Worm (Caenorhabditis elegans) whole organism, young adult: ENCODE results near the gene ver-1.

Experiments
- B0035.1 ChIP-seq: sonication (generic microtip); optimal IDR thresholded peaks from 2 replicates; lab custom pipeline; 2016; ENCODE audit warnings: missing genetic modification characterization, mild to moderate bottlenecking, missing compliant biosample characterization, missing genotype, missing genetic modification reagents
- B0261.1 ChIP-seq: sonication (generic microtip); optimal IDR thresholded peaks from 2 replicates; lab custom pipeline; 2016; ENCODE audit warnings: mild to moderate bottlenecking, missing genetic modification characterization, moderate library complexity, missing compliant biosample characterization
- F23B12.7 ChIP-seq: sonication (generic microtip); optimal IDR thresholded peaks from 2 replicates; lab custom pipeline; 2017; ENCODE audit warnings: missing genetic modification characterization, mild to moderate bottlenecking, missing compliant biosample characterization, antibody characterized with exemption, moderate library complexity; ENCODE audit not compliant: insufficient read depth
- F33H1.4 ChIP-seq: fragments of 200-800 bp; sonication (Bioruptor generic); IDR thresholded peaks from 2 replicates; pipeline ENCODE4 v1.3.6; 2022; ENCODE audit warnings: missing genetic modification reagents, missing genetic modification characterization, missing compliant biosample characterization
- F39B2.1 ChIP-seq: fragments of 200-800 bp; sonication (Bioruptor generic); IDR thresholded peaks from 2 replicates; pipeline ENCODE4 v1.3.6; 2022; ENCODE audit warnings: missing genetic modification reagents, missing genetic modification characterization, missing compliant biosample characterization
- F57A8.1 ChIP-seq: fragments of 200-800 bp; sonication (Bioruptor generic); optimal IDR thresholded peaks from 2 replicates; lab custom pipeline; 2018; ENCODE audit warnings: mild to moderate bottlenecking, missing genetic modification characterization, moderate library complexity, missing compliant biosample characterization
- T07F8.4 ChIP-seq: sonication (generic microtip); optimal IDR thresholded peaks from 2 replicates; lab custom pipeline; 2016; ENCODE audit warnings: mild to moderate bottlenecking, missing genetic modification characterization, moderate library complexity, missing compliant biosample characterization
- T26A5.8 ChIP-seq: sonication (generic microtip); optimal IDR thresholded peaks from 2 replicates; lab custom pipeline; 2016; ENCODE audit warnings: missing genetic modification characterization, missing compliant biosample characterization
- ZK185.1 ChIP-seq: sonication (generic microtip); optimal IDR thresholded peaks from 2 replicates; lab custom pipeline; 2016; ENCODE audit warnings: mild to moderate bottlenecking, missing genetic modification characterization, missing compliant biosample characterization; ENCODE audit not compliant: poor library complexity, severe bottlenecking
- athp-1 ChIP-seq: sonication (generic microtip); optimal IDR thresholded peaks from 2 replicates; lab custom pipeline; 2017; ENCODE audit warnings: mild to moderate bottlenecking, missing genetic modification characterization, missing compliant biosample characterization
- attf-3 ChIP-seq: fragments of 200-800 bp; sonication (Bioruptor generic); conservative IDR thresholded peaks from 2 replicates; pipeline ENCODE4 v1.3.6; 2022; ENCODE audit warnings: missing genetic modification reagents, missing genetic modification characterization, missing compliant biosample characterization
- attf-5 ChIP-seq: fragments of 200-800 bp; sonication (Bioruptor generic); optimal IDR thresholded peaks from 2 replicates; lab custom pipeline; 2018; ENCODE audit warnings: mild to moderate bottlenecking, missing genetic modification characterization, missing compliant biosample characterization
- cebp-1 ChIP-seq, 2 experiments: fragments of 200-800 bp in 1 of 2; sonication (Bioruptor generic) in 1 of 2; sonication (generic microtip) in 1 of 2; IDR thresholded peaks in 1 of 2; optimal IDR thresholded peaks in 1 of 2; 2 replicates each; pipeline versions ENCODE4 v1.3.6 to Lab custom; 2017 to 2022; ENCODE audit warnings: missing compliant biosample characterization in 2 of 2, missing genetic modification characterization in 2 of 2, mild to moderate bottlenecking in 1 of 2, missing genetic modification reagents in 1 of 2, moderate library complexity in 1 of 2
- ceh-100 ChIP-seq: fragments of 200-800 bp; sonication (Bioruptor generic); IDR thresholded peaks from 2 replicates; pipeline ENCODE4 v1.3.6; 2022; ENCODE audit warnings: missing genetic modification reagents, missing genetic modification characterization, missing compliant biosample characterization
- ceh-27 ChIP-seq: fragments of 200-800 bp; sonication (Bioruptor generic); optimal IDR thresholded peaks from 2 replicates; lab custom pipeline; 2018; ENCODE audit warnings: mild to moderate bottlenecking, missing genetic modification characterization, moderate library complexity, missing compliant biosample characterization
- dox-1 ChIP-seq: fragments of 200-800 bp; sonication (Bioruptor generic); IDR thresholded peaks from 2 replicates; pipeline ENCODE4 v1.3.6; 2022; ENCODE audit warnings: missing genetic modification reagents, missing genetic modification characterization, missing compliant biosample characterization
- egrh-3 ChIP-seq: fragments of 200-800 bp; sonication (Bioruptor generic); IDR thresholded peaks from 2 replicates; pipeline ENCODE4 v1.3.6; 2022; ENCODE audit warnings: missing genetic modification reagents, missing genetic modification characterization, missing compliant biosample characterization
- ekl-4 ChIP-seq: fragments of 200-800 bp; sonication (Bioruptor generic); IDR thresholded peaks from 2 replicates; pipeline ENCODE4 v1.3.6; 2022; ENCODE audit warnings: missing genetic modification reagents, missing genetic modification characterization, missing compliant biosample characterization
- gei-17 ChIP-seq: fragments of 200-800 bp; sonication (Bioruptor generic); optimal IDR thresholded peaks from 2 replicates; lab custom pipeline; 2018; ENCODE audit warnings: mild to moderate bottlenecking, missing genetic modification characterization, missing compliant biosample characterization
- hmg-1.2 ChIP-seq: fragments of 200-800 bp; sonication (Bioruptor generic); IDR thresholded peaks from 2 replicates; pipeline ENCODE4 v1.3.6; 2022; ENCODE audit warnings: missing genetic modification reagents, missing genetic modification characterization, missing compliant biosample characterization
- hsf-1 ChIP-seq: fragments of 200-800 bp; sonication (Bioruptor generic); IDR thresholded peaks from 2 replicates; pipeline ENCODE4 v1.3.6; 2022; ENCODE audit warnings: missing genetic modification reagents, missing genetic modification characterization, missing compliant biosample characterization
- lin-26 ChIP-seq: fragments of 200-800 bp; sonication (Bioruptor generic); IDR thresholded peaks from 2 replicates; pipeline ENCODE4 v1.3.6; 2022; ENCODE audit warnings: missing genetic modification reagents, missing genetic modification characterization, missing compliant biosample characterization
- lin-35 ChIP-seq, 3 experiments: fragments of 150-350 bp in 2 of 3; sonication (generic microtip) in 1 of 3; optimal IDR thresholded peaks; 2 replicates each; lab custom pipeline; 2014 to 2018; ENCODE audit warnings: missing biosample characterization in 3 of 3, missing genetic modification characterization in 3 of 3, missing genetic modification reagents in 3 of 3
- lin-54 ChIP-seq: fragments of 200-800 bp; sonication (Bioruptor generic); optimal IDR thresholded peaks from 2 replicates; lab custom pipeline; 2018; ENCODE audit warnings: mild to moderate bottlenecking, missing genetic modification characterization, missing compliant biosample characterization
- mcd-1 ChIP-seq: fragments of 200-800 bp; sonication (Bioruptor generic); IDR thresholded peaks from 2 replicates; pipeline ENCODE4 v1.3.6; 2022; ENCODE audit warnings: missing genetic modification reagents, missing genetic modification characterization, missing compliant biosample characterization
- nhr-80 ChIP-seq: sonication (generic microtip); optimal IDR thresholded peaks from 2 replicates; lab custom pipeline; 2016; ENCODE audit warnings: missing genetic modification characterization, missing compliant biosample characterization
- pbrm-1 ChIP-seq: fragments of 200-800 bp; sonication (Bioruptor generic); IDR thresholded peaks from 2 replicates; pipeline ENCODE4 v1.3.6; 2022; ENCODE audit warnings: missing genetic modification reagents, missing genetic modification characterization, missing compliant biosample characterization
- pha-4 ChIP-seq: fragments of 150-350 bp; sonication (generic microtip); optimal IDR thresholded peaks from 2 replicates; lab custom pipeline; 2014; ENCODE audit warnings: missing biosample characterization, missing genetic modification reagents, missing genetic modification characterization
- sea-2 ChIP-seq: fragments of 200-800 bp; sonication (Bioruptor generic); IDR thresholded peaks from 2 replicates; pipeline ENCODE4 v1.3.6; 2022; ENCODE audit warnings: missing genetic modification characterization, missing compliant biosample characterization
- snpc-4 ChIP-seq, 5 experiments: fragments of 150-350 bp in 1 of 5; sonication (generic microtip) in 4 of 5; optimal IDR thresholded peaks; 2 replicates each; lab custom pipeline; 2014 to 2018; ENCODE audit warnings: missing genetic modification characterization in 5 of 5, missing biosample characterization in 3 of 5, antibody characterized with exemption in 2 of 5, mild to moderate bottlenecking in 2 of 5, missing compliant biosample characterization in 2 of 5, missing genotype in 2 of 5, moderate library complexity in 2 of 5, missing genetic modification reagents in 1 of 5
- sptf-2 ChIP-seq: fragments of 200-800 bp; sonication (Bioruptor generic); optimal IDR thresholded peaks from 2 replicates; lab custom pipeline; 2018; ENCODE audit warnings: mild to moderate bottlenecking, missing genetic modification characterization, missing compliant biosample characterization
- tbx-9 ChIP-seq: sonication (generic microtip); optimal IDR thresholded peaks from 2 replicates; lab custom pipeline; 2016; ENCODE audit warnings: borderline replicate concordance, missing genetic modification characterization, inconsistent platforms, missing compliant biosample characterization
- ztf-28 ChIP-seq: fragments of 200-800 bp; sonication (Bioruptor generic); IDR thresholded peaks from 2 replicates; pipeline ENCODE4 v1.3.6; 2022; ENCODE audit warnings: missing genetic modification reagents, missing genetic modification characterization, missing compliant biosample characterization
- ztf-3 ChIP-seq: fragments of 200-800 bp; sonication (Bioruptor generic); optimal IDR thresholded peaks from 2 replicates; lab custom pipeline; 2018; ENCODE audit warnings: mild to moderate bottlenecking, missing genetic modification characterization, missing compliant biosample characterization
- ztf-6 ChIP-seq: fragments of 200-800 bp; sonication (Bioruptor generic); IDR thresholded peaks from 2 replicates; pipeline ENCODE4 v1.3.6; 2022; ENCODE audit warnings: missing genetic modification reagents, missing genetic modification characterization, missing compliant biosample characterization

ver-1 gene

ce11 chrIII:117857-118256 is 38.8 kb upstream of the ver-1 start (continued):
- TF ChIP-seq snpc-4 (GFP tag; optimal IDR thresholded peaks at IDR 0.05; lab: Kevin White, UChicago): no peak
- TF ChIP-seq snpc-4 (tag; optimal IDR thresholded peaks at IDR 0.05; lab: Kevin White, UChicago): no peak
- no peak for TF ChIP-seq athp-1 (tag; lab: Kevin White, UChicago)
- no peak for TF ChIP-seq pha-4 (tag; lab: Kevin White, UChicago)
- no peak for TF ChIP-seq lin-26 (GFP tag; lab: Robert Waterston, UW)

DNA sequence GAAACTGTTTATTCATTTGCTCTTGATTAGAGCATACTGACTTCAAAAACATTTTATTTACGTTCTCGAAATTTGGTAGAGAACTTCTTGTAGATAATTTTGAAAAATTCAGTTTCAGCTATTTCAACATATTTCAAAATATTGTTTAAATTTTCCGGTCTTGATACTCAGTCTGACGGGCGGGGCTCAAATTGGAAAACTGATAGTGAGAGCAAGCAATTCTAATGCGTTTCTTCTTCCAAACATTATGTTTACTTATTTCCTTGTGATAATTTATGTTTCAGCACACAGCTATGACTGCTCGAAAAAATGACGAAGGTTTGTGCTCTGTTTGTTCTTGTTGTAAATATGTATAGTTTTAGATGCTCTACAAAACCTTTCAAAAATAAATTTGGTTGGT is 36.4 kb upstream of the ver-1 start, which contains the start of gene pals-24:
TSS of gene pals-24 (plus strand) at position 237 of the 400 bp plus-strand sequence.
- TF ChIP-seq ztf-3 (GFP tag; lab: Kevin White, UChicago): no peak
- TF ChIP-seq pha-4 (tag; lab: Kevin White, UChicago): peak; percentile 16
- peak; percentile 46 for TF ChIP-seq dox-1
- no peak for TF ChIP-seq gei-17 (GFP tag; lab: Kevin White, UChicago)
- TF ChIP-seq B0035.1: no peak
- peak; percentile 89 for TF ChIP-seq nhr-80
- TF ChIP-seq sea-2 (GFP tag; lab: Robert Waterston, UW): no peak
- peak; percentile 43 for TF ChIP-seq attf-5 (GFP tag; lab: Kevin White, UChicago)
- peak; percentile 74; the same call in 1 of the 2 replicates for TF ChIP-seq cebp-1 (GFP tag; IDR thresholded peaks at IDR 0.05; lab: Robert Waterston, UW)
- TF ChIP-seq cebp-1 (tag; optimal IDR thresholded peaks at IDR 0.05; lab: Kevin White, UChicago): peak; percentile 76
- no peak for TF ChIP-seq ztf-28 (GFP tag; lab: Robert Waterston, UW)
- TF ChIP-seq, all 124 proteins: peak for 5

DNA sequence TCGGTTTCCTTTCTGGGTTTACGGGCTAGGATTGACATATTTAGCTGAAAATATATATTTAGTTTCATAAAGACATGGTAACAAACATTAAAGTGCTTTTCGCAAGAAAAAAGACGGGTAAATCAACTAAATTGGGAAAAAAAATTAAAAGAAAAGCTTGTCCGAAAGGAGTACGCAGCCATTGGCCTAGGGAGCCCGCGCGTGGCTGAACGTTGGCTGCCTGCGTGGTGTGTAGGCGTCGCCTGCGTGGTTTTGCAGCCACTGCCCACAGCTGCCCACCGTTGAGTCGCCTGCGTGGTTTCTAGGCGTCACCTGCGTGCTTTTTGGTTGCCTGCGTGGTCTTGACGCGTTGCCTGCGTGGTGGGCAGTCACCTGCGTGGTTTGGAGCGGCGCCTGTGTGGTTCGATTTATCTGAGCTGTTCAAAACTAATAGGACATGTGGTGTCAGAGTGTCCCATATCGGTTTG is 34.6 kb upstream of the ver-1 start, which contains the start of gene C29F9.12:
TSS of gene C29F9.12 (minus strand) at position 51 of the 467 bp plus-strand sequence.
- TF ChIP-seq egrh-3 (GFP tag; lab: Robert Waterston, UW) (0 out of 2 replicates have a peak, but pooled peaks have one; percentile 24), dox-1 (peak; percentile 52; the same call in 1 of the 2 replicates)
- TF ChIP-seq, all 124 proteins: peak for 2; not testable (repeated sequence) for 122

ce11 chrIII:124478-124877 is 32.1 kb upstream of the ver-1 start, which contains the start of gene pals-23:
TSS of gene pals-23 (plus strand) at chrIII:124778.
- no peak for TF ChIP-seq lin-54
- TF ChIP-seq tbx-9 (tag; lab: Kevin White, UChicago): no peak

- TF ChIP-seq nhr-80: peak; percentile 1
- TF ChIP-seq ceh-100: no peak
Observed at ce11 chrIII:130650-131049, 26.0 kb upstream of the ver-1 start, which contains the start of the genes nhr-280 and C29F9.2. TSS of gene nhr-280 (minus strand) at chrIII:130750. TSS of gene C29F9.2 (plus strand) at chrIII:130947.

ce11 chrIII:131627-132026 is 25.0 kb upstream of the ver-1 start:
- TF ChIP-seq lin-35 (GFP tag; optimal IDR thresholded peaks at IDR 0.05; lab: Kevin White, UChicago) (peak in 1 of 3 experiments; percentile 28), pbrm-1 (GFP tag; lab: Robert Waterston, UW) (no peak), T26A5.8 (tag; lab: Kevin White, UChicago) (no peak), attf-5 (GFP tag; lab: Kevin White, UChicago) (peak; percentile 54), sptf-2 (GFP tag; lab: Kevin White, UChicago) (no peak), gei-17 (GFP tag; lab: Kevin White, UChicago) (no peak), ZK185.1 (tag; lab: Kevin White, UChicago) (no peak), B0261.1 (tag; lab: Kevin White, UChicago) (no peak), nhr-80 (peak; percentile 7), F33H1.4 (GFP tag; lab: Robert Waterston, UW) (no peak), ceh-27 (no peak), F57A8.1 (GFP tag; lab: Kevin White, UChicago) (no peak), F23B12.7 (tag; lab: Kevin White, UChicago) (no peak), ztf-6 (no peak), mcd-1 (GFP tag; lab: Robert Waterston, UW) (peak; percentile 81), attf-3 (GFP tag; lab: Robert Waterston, UW) (no peak), T07F8.4 (tag; lab: Kevin White, UChicago) (no peak), ekl-4 (no peak), B0035.1 (no peak), hmg-1.2 (peak; percentile 62; the same call in 1 of the 2 replicates), hsf-1 (GFP tag; lab: Robert Waterston, UW) (no peak), F39B2.1 (no peak)
